Fruit fly (Drosophila melanogaster): ENCODE measurements around the gene CG4596.

- TF ChIP-seq CG8478 (optimal IDR thresholded peaks at IDR 0.05), result no peak
- TF ChIP-seq CTCF (optimal IDR thresholded peaks at IDR 0.05), result no peak
Observed at dm6 chr3R:10863956-10864355, 8.9 kb upstream of the CG4596 start.
